Worm (Caenorhabditis elegans): ENCODE measurements around the gene K08D10.14.
"Not testable (repeated sequence)": the region's sequence is repeated elsewhere in the genome, so short reads cannot be mapped to it uniquely, and the experiment has no call there.

The K08D10.14 gene

ce11 chrIV:4154641-4155040 lies at the start of gene K08D10.14:
Gene K08D10.14 (plus strand): TSS chrIV:4154941.
- TF ChIP-seq dao-5 (tag; optimal IDR thresholded peaks at IDR 0.05) = no peak
- no peak for TF ChIP-seq W03F9.2 (tag; optimal IDR thresholded peaks at IDR 0.05)
- no peak for TF ChIP-seq him-1 (tag; optimal IDR thresholded peaks at IDR 0.05)

- no peak for TF ChIP-seq dao-5 (tag; optimal IDR thresholded peaks at IDR 0.05)
- no peak for TF ChIP-seq W03F9.2 (tag; optimal IDR thresholded peaks at IDR 0.05)
- TF ChIP-seq him-1 (tag; optimal IDR thresholded peaks at IDR 0.05) = no peak
Observed at ce11 chrIV:4108767-4109166, 46.0 kb upstream of the K08D10.14 start, which contains the start of gene C35B1.7. Gene C35B1.7 (plus strand): TSS chrIV:4109067.

ce11 chrIV:4112387-4112786 lies 42.4 kb upstream of the K08D10.14 start, which contains the start of gene F49F1.14:
Gene F49F1.14 (minus strand): TSS chrIV:4112487.
- no peak for TF ChIP-seq dao-5 (tag; optimal IDR thresholded peaks at IDR 0.05)
- no peak for TF ChIP-seq him-1 (tag; optimal IDR thresholded peaks at IDR 0.05)
- TF ChIP-seq W03F9.2 (tag; optimal IDR thresholded peaks at IDR 0.05) = no peak

- TF ChIP-seq him-1 (tag; optimal IDR thresholded peaks at IDR 0.05) (no peak), W03F9.2 (tag; optimal IDR thresholded peaks at IDR 0.05) (no peak), dao-5 (tag; optimal IDR thresholded peaks at IDR 0.05) (no peak)
Observed at ce11 chrIV:4114526-4114925, 40.2 kb upstream of the K08D10.14 start, which contains the start of gene F49F1.15. Gene F49F1.15 (minus strand): TSS chrIV:4114626.

ce11 chrIV:4115634-4116033 lies 39.1 kb upstream of the K08D10.14 start, which contains the start of the genes F49F1.4 and F49F1.2:
Gene F49F1.4 (minus strand): TSS chrIV:4115734.
Gene F49F1.2 (plus strand): TSS chrIV:4115943.
- TF ChIP-seq dao-5 (tag; optimal IDR thresholded peaks at IDR 0.05) = no peak
- TF ChIP-seq him-1 (tag; optimal IDR thresholded peaks at IDR 0.05) = no peak
- no peak for TF ChIP-seq W03F9.2 (tag; optimal IDR thresholded peaks at IDR 0.05)

ce11 chrIV:4117432-4117831 lies 37.3 kb upstream of the K08D10.14 start, which contains the start of gene drd-50:
Gene drd-50 (plus strand): TSS chrIV:4117732.
- no peak for TF ChIP-seq dao-5 (tag; optimal IDR thresholded peaks at IDR 0.05)
- no peak for TF ChIP-seq him-1 (tag; optimal IDR thresholded peaks at IDR 0.05)
- no peak for TF ChIP-seq W03F9.2 (tag; optimal IDR thresholded peaks at IDR 0.05)

- TF ChIP-seq dao-5 (tag; optimal IDR thresholded peaks at IDR 0.05) (no peak), W03F9.2 (tag; optimal IDR thresholded peaks at IDR 0.05) (no peak), him-1 (tag; optimal IDR thresholded peaks at IDR 0.05) (no peak)
Observed at ce11 chrIV:4120263-4120662, 34.5 kb upstream of the K08D10.14 start, which contains the start of gene F49F1.5. Gene F49F1.5 (minus strand): TSS chrIV:4120415.

ce11 chrIV:4121055-4121454 lies 33.7 kb upstream of the K08D10.14 start:
- TF ChIP-seq dao-5 (tag; optimal IDR thresholded peaks at IDR 0.05) = no peak
- no peak for TF ChIP-seq him-1 (tag; optimal IDR thresholded peaks at IDR 0.05)

ce11 chrIV:4123083-4123482 lies 31.7 kb upstream of the K08D10.14 start, which contains the start of gene mul-1:
Gene mul-1 (minus strand): TSS chrIV:4123166.
- no peak for TF ChIP-seq W03F9.2 (tag; optimal IDR thresholded peaks at IDR 0.05)

ce11 chrIV:4125657-4126056 lies 29.1 kb upstream of the K08D10.14 start, which contains the start of gene F49F1.7:
Gene F49F1.7 (minus strand): TSS chrIV:4125757.
- not testable (repeated sequence) for TF ChIP-seq W03F9.2, him-1, dao-5 (tag; optimal IDR thresholded peaks at IDR 0.05)

- TF ChIP-seq dao-5 (tag; optimal IDR thresholded peaks at IDR 0.05) (no peak), him-1 (tag; optimal IDR thresholded peaks at IDR 0.05) (no peak), W03F9.2 (tag; optimal IDR thresholded peaks at IDR 0.05) (no peak)
Observed at ce11 chrIV:4135744-4136143, 19.0 kb upstream of the K08D10.14 start, which contains the start of gene F49F1.17. Gene F49F1.17 (minus strand): TSS chrIV:4135844.

- TF ChIP-seq him-1 (tag; optimal IDR thresholded peaks at IDR 0.05) (no peak), dao-5 (tag; optimal IDR thresholded peaks at IDR 0.05) (no peak), W03F9.2 (tag; optimal IDR thresholded peaks at IDR 0.05) (no peak)
Observed at ce11 chrIV:4137472-4137871, 17.3 kb upstream of the K08D10.14 start, which contains the start of gene F49F1.9. Gene F49F1.9 (minus strand): TSS chrIV:4137572.

- TF ChIP-seq him-1 (tag; optimal IDR thresholded peaks at IDR 0.05) = no peak
- no peak for TF ChIP-seq dao-5 (tag; optimal IDR thresholded peaks at IDR 0.05)
- no peak for TF ChIP-seq W03F9.2 (tag; optimal IDR thresholded peaks at IDR 0.05)
Observed at ce11 chrIV:4139022-4139421, 15.7 kb upstream of the K08D10.14 start, which contains the start of gene F49F1.10. Gene F49F1.10 (minus strand): TSS chrIV:4139122.

ce11 chrIV:4140265-4140664 lies 14.5 kb upstream of the K08D10.14 start, which contains the start of gene F49F1.18:
Gene F49F1.18 (minus strand): TSS chrIV:4140365.
- TF ChIP-seq dao-5 (tag; optimal IDR thresholded peaks at IDR 0.05) (no peak), W03F9.2 (tag; optimal IDR thresholded peaks at IDR 0.05) (no peak), him-1 (tag; optimal IDR thresholded peaks at IDR 0.05) (no peak)

ce11 chrIV:4141311-4141710 lies 13.4 kb upstream of the K08D10.14 start, which contains the start of gene F49F1.11:
Gene F49F1.11 (minus strand): TSS chrIV:4141411.
- TF ChIP-seq dao-5 (tag; optimal IDR thresholded peaks at IDR 0.05) = no peak
- no peak for TF ChIP-seq him-1 (tag; optimal IDR thresholded peaks at IDR 0.05)
- TF ChIP-seq W03F9.2 (tag; optimal IDR thresholded peaks at IDR 0.05) = no peak
